Worm (Caenorhabditis elegans): Measurements from ENCODE around the gene cutl-12.

cutl-12 gene

ce11 chrII:8625163-8625562 is 9.1 kb downstream of the cutl-12 start, which contains the start of gene sptf-2:
sptf-2 (plus strand) TSS chrII:8625459.
- TF ChIP-seq ham-2 (GFP tag; optimal IDR thresholded peaks at IDR 0.05) (no peak), nhr-237 (tag; optimal IDR thresholded peaks at IDR 0.05) (no peak), blmp-1 (tag; optimal IDR thresholded peaks at IDR 0.05) (no peak), tbx-8 (GFP tag; optimal IDR thresholded peaks at IDR 0.05) (no peak), nhr-12 (tag; optimal IDR thresholded peaks at IDR 0.05) (no peak), unc-120 (tag; optimal IDR thresholded peaks at IDR 0.05; ENCODE audit: poor library complexity, severe bottlenecking) (no peak), ceh-43 (GFP tag; optimal IDR thresholded peaks at IDR 0.05) (no peak), mab-5 (tag; optimal IDR thresholded peaks at IDR 0.05) (no peak), lsy-2 (tag; optimal IDR thresholded peaks at IDR 0.05) (no peak), M03D4.4 (tag; optimal IDR thresholded peaks at IDR 0.05) (no peak), ces-1 (GFP tag; optimal IDR thresholded peaks at IDR 0.05) (no peak), nhr-76 (tag; optimal IDR thresholded peaks at IDR 0.05) (no peak), unc-39 (tag; optimal IDR thresholded peaks at IDR 0.05) (no peak), elt-3 (tag; optimal IDR thresholded peaks at IDR 0.05) (no peak), elt-1 (tag; optimal IDR thresholded peaks at IDR 0.05; ENCODE audit: borderline replicate concordance, insufficient read depth) (no peak), bed-3 (GFP tag; optimal IDR thresholded peaks at IDR 0.05) (no peak)

- TF ChIP-seq sptf-1 (tag; optimal IDR thresholded peaks at IDR 0.05), result no peak
- TF ChIP-seq unc-120 (tag; optimal IDR thresholded peaks at IDR 0.05; ENCODE audit: poor library complexity, severe bottlenecking), result no peak
Observed at ce11 chrII:8623396-8623795, 10.9 kb downstream of the cutl-12 start, which contains the start of gene T22C8.4. T22C8.4 (minus strand) TSS chrII:8623496.

- TF ChIP-seq zip-8 (tag; optimal IDR thresholded peaks at IDR 0.05), result no peak
- TF ChIP-seq nhr-2 (tag; optimal IDR thresholded peaks at IDR 0.05), result no peak
Observed at ce11 chrII:8621883-8622282, 12.4 kb downstream of the cutl-12 start, which contains the start of gene T22C8.3. T22C8.3 (minus strand) TSS chrII:8621983.

- TF ChIP-seq cnd-1 (tag; optimal IDR thresholded peaks at IDR 0.05), result no peak
- TF ChIP-seq unc-62 (GFP tag; optimal IDR thresholded peaks at IDR 0.05), result no peak
- no peak for TF ChIP-seq unc-120 (tag; optimal IDR thresholded peaks at IDR 0.05; ENCODE audit: poor library complexity, severe bottlenecking)
- TF ChIP-seq blmp-1 (tag; optimal IDR thresholded peaks at IDR 0.05), result no peak
- no peak for TF ChIP-seq ham-2 (GFP tag; optimal IDR thresholded peaks at IDR 0.05)
- TF ChIP-seq nhr-2 (tag; optimal IDR thresholded peaks at IDR 0.05), result no peak
- no peak for TF ChIP-seq hlh-1 (tag; optimal IDR thresholded peaks at IDR 0.05)
- no peak for TF ChIP-seq ces-1 (GFP tag; optimal IDR thresholded peaks at IDR 0.05)
- no peak for TF ChIP-seq flh-1 (GFP tag; optimal IDR thresholded peaks at IDR 0.05)
Observed at ce11 chrII:8617516-8617915, 16.8 kb downstream of the cutl-12 start, which contains the start of gene chhy-1. chhy-1 (minus strand) TSS chrII:8617616.

- TF ChIP-seq M03D4.4 (tag; optimal IDR thresholded peaks at IDR 0.05) (no peak), snpc-4 (tag; optimal IDR thresholded peaks at IDR 0.05) (no peak), unc-39 (tag; optimal IDR thresholded peaks at IDR 0.05) (no peak), nhr-237 (tag; optimal IDR thresholded peaks at IDR 0.05) (no peak), flh-1 (GFP tag; optimal IDR thresholded peaks at IDR 0.05) (no peak), blmp-1 (tag; optimal IDR thresholded peaks at IDR 0.05) (no peak), ceh-39 (tag; optimal IDR thresholded peaks at IDR 0.05) (no peak), pha-4 (tag; optimal IDR thresholded peaks at IDR 0.05) (no peak)
Observed at ce11 chrII:8616155-8616554, 18.1 kb downstream of the cutl-12 start.

ce11 chrII:8612470-8612869 is 21.8 kb downstream of the cutl-12 start, which contains the start of gene T22C8.1:
T22C8.1 (plus strand) TSS chrII:8612770.
- no peak for TF ChIP-seq elt-1 (tag; optimal IDR thresholded peaks at IDR 0.05; ENCODE audit: borderline replicate concordance, insufficient read depth)
- no peak for TF ChIP-seq tbx-8 (GFP tag; optimal IDR thresholded peaks at IDR 0.05)
- no peak for TF ChIP-seq blmp-1 (tag; optimal IDR thresholded peaks at IDR 0.05)
- no peak for TF ChIP-seq ham-2 (GFP tag; optimal IDR thresholded peaks at IDR 0.05)
- no peak for TF ChIP-seq drap-1 (GFP tag; optimal IDR thresholded peaks at IDR 0.05)
- no peak for TF ChIP-seq snpc-4 (tag; optimal IDR thresholded peaks at IDR 0.05)
- TF ChIP-seq zip-8 (tag; optimal IDR thresholded peaks at IDR 0.05), result no peak
- no peak for TF ChIP-seq unc-39 (tag; optimal IDR thresholded peaks at IDR 0.05)
- TF ChIP-seq mep-1 (tag; optimal IDR thresholded peaks at IDR 0.05), result no peak
- TF ChIP-seq bed-3 (GFP tag; optimal IDR thresholded peaks at IDR 0.05), result no peak
- TF ChIP-seq elt-3 (tag; optimal IDR thresholded peaks at IDR 0.05), result no peak
- no peak for TF ChIP-seq ceh-43 (GFP tag; optimal IDR thresholded peaks at IDR 0.05)
- no peak for TF ChIP-seq nhr-237 (tag; optimal IDR thresholded peaks at IDR 0.05)
- TF ChIP-seq sptf-1 (tag; optimal IDR thresholded peaks at IDR 0.05), result no peak
